Fruit fly (Drosophila melanogaster): ENCODE measurements around the gene Ppn.

Gene Ppn

dm6 chr3R:28486653-28487052, 53.5 kb downstream of the Ppn start, which contains the start of gene Dhc98D:
TSS of gene Dhc98D (plus strand) at chr3R:28486953.
- TF ChIP-seq CG9139 (GFP tag; optimal IDR thresholded peaks at IDR 0.05) (no peak), CG10631 (GFP tag; optimal IDR thresholded peaks at IDR 0.05) (no peak), vri (GFP tag; optimal IDR thresholded peaks at IDR 0.05) (no peak), Blimp-1 (GFP tag; optimal IDR thresholded peaks at IDR 0.05) (no peak), OdsH (GFP tag; optimal IDR thresholded peaks at IDR 0.05) (no peak), Ets96B (tag; optimal IDR thresholded peaks at IDR 0.05) (no peak), CG6854 (GFP tag; optimal IDR thresholded peaks at IDR 0.05) (no peak)

- no peak for TF ChIP-seq CG6792 (GFP tag; optimal IDR thresholded peaks at IDR 0.05)
- no peak for TF ChIP-seq CG8119 (GFP tag; IDR thresholded peaks at IDR 0.05)
- TF ChIP-seq Ets96B (tag; optimal IDR thresholded peaks at IDR 0.05), result no peak
- no peak for TF ChIP-seq CG11902 (GFP tag; optimal IDR thresholded peaks at IDR 0.05)
- no peak for TF ChIP-seq fkh (GFP tag; optimal IDR thresholded peaks at IDR 0.05)
Observed at dm6 chr3R:28484257-28484656, 55.9 kb downstream of the Ppn start, which contains the start of gene CG1894. TSS of gene CG1894 (plus strand) at chr3R:28484557.

All from whole organism, prepupa.